Worm (Caenorhabditis elegans): ENCODE measurements around the gene sri-24.
"Not testable (repeated sequence)": the region's sequence is repeated elsewhere in the genome, so short reads cannot be mapped to it uniquely, and the experiment has no call there.

DNA sequence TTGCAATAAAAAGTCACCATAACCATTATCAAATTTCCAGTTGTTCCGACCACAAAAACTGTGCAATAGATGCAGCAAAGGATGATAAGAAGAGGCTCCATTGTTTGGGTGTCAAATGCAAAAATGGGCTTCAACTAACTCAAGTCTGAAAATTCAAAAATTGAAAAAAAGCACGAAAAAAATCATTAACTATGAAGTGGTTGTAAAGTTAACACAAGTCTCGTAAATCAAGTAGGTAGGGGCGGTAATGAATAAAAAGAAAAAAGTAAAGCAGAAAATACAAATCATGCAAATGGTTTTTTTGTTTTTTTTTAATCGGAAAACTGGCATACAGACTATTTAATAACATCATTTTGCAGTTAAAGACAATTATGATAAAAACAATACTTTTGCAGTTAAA is 44.7 kb downstream of the sri-24 start, which contains the start of gene srsx-39:
- not testable (repeated sequence) for TF ChIP-seq fos-1 (tag; optimal IDR thresholded peaks at IDR 0.05); unc-62 (GFP tag; optimal IDR thresholded peaks at IDR 0.05); ama-1 (optimal IDR thresholded peaks at IDR 0.05)

Data from whole organism, L3 larva.